Fruit fly (Drosophila melanogaster) whole organism, embryonic: ENCODE data around the gene CG13074.
A peak's percentile ranks its signal among the peaks of the same experiment; 100 is the strongest.

ENCODE experiments used
- ATbp ChIP-seq: fragments of 200-800 bp; sonication (Bioruptor generic); optimal IDR thresholded peaks from 2 replicates; lab custom pipeline; 2017; ENCODE audit warnings: missing biosample characterization, mild to moderate bottlenecking, missing genetic modification characterization, missing genetic modification reagents
- CG10565 ChIP-seq: fragments of 200-800 bp; sonication (Bioruptor generic); optimal IDR thresholded peaks from 3 replicates; lab custom pipeline; 2016; ENCODE audit warnings: missing biosample characterization, mild to moderate bottlenecking, missing genetic modification characterization
- CG10959 ChIP-seq: fragments of 200-800 bp; sonication (Bioruptor generic); IDR thresholded peaks from 2 replicates; pipeline ENCODE4 v1.3.6; 2022; ENCODE audit warnings: missing biosample characterization, missing genetic modification characterization
- CG14710 ChIP-seq: fragments of 200-800 bp; sonication (Bioruptor generic); optimal IDR thresholded peaks from 3 replicates; lab custom pipeline; 2019; ENCODE audit warnings: missing biosample characterization, mild to moderate bottlenecking, missing genetic modification characterization, moderate library complexity
- CG15696 ChIP-seq: fragments of 200-800 bp; sonication (Bioruptor generic); optimal IDR thresholded peaks from 2 replicates; lab custom pipeline; 2019; ENCODE audit warnings: missing biosample characterization, mild to moderate bottlenecking, missing genetic modification characterization, moderate library complexity
- CG1603 ChIP-seq: fragments of 200-800 bp; sonication (Bioruptor generic); optimal IDR thresholded peaks from 2 replicates; lab custom pipeline; 2019; ENCODE audit warnings: missing biosample characterization, mild to moderate bottlenecking, missing genetic modification characterization, moderate library complexity
- CG16863 ChIP-seq: fragments of 200-800 bp; sonication (Bioruptor generic); optimal IDR thresholded peaks from 3 replicates; lab custom pipeline; 2016; ENCODE audit warnings: missing biosample characterization, missing genetic modification characterization
- CG17359 ChIP-seq: fragments of 200-800 bp; sonication (Bioruptor generic); optimal IDR thresholded peaks from 3 replicates; lab custom pipeline; 2018; ENCODE audit warnings: missing biosample characterization, mild to moderate bottlenecking, missing genetic modification characterization, moderate library complexity
- CG18262 ChIP-seq: fragments of 200-800 bp; optimal IDR thresholded peaks from 3 replicates; lab custom pipeline; 2019; ENCODE audit warnings: missing biosample characterization, mild to moderate bottlenecking, missing genetic modification characterization, moderate library complexity
- CG18476 ChIP-seq: fragments of 200-800 bp; sonication (Bioruptor generic); optimal IDR thresholded peaks from 2 replicates; lab custom pipeline; 2016; ENCODE audit warnings: missing biosample characterization, mild to moderate bottlenecking, missing genetic modification characterization
- CG2678 ChIP-seq: fragments of 200-800 bp; sonication (Bioruptor generic); optimal IDR thresholded peaks from 3 replicates; lab custom pipeline; 2019; ENCODE audit warnings: missing biosample characterization, mild to moderate bottlenecking, missing genetic modification characterization, moderate library complexity
- CG2875 ChIP-seq: fragments of 200-800 bp; sonication (Bioruptor generic); optimal IDR thresholded peaks from 2 replicates; lab custom pipeline; 2017; ENCODE audit warnings: missing biosample characterization, mild to moderate bottlenecking, missing genetic modification characterization, missing genetic modification reagents
- CG31441 ChIP-seq: fragments of 200-800 bp; sonication (Bioruptor generic); IDR thresholded peaks from 2 replicates; pipeline ENCODE4 v1.3.6; 2022; ENCODE audit warnings: missing biosample characterization, missing genetic modification characterization
- CG33557 ChIP-seq: fragments of 200-800 bp; sonication (Bioruptor generic); optimal IDR thresholded peaks from 2 replicates; lab custom pipeline; 2019; ENCODE audit warnings: missing biosample characterization, mild to moderate bottlenecking, missing genetic modification characterization, moderate library complexity
- CG34422 ChIP-seq: fragments of 200-800 bp; sonication (Bioruptor generic); IDR thresholded peaks from 3 replicates; pipeline ENCODE4 v1.3.6; 2022; ENCODE audit warnings: missing biosample characterization, missing genetic modification characterization
- CG4424 ChIP-seq: fragments of 200-800 bp; sonication (Bioruptor generic); optimal IDR thresholded peaks from 3 replicates; lab custom pipeline; 2016; ENCODE audit warnings: missing biosample characterization, missing genetic modification characterization
- CG6254 ChIP-seq: fragments of 200-800 bp; sonication (Bioruptor generic); optimal IDR thresholded peaks from 3 replicates; lab custom pipeline; 2017; ENCODE audit warnings: mild to moderate bottlenecking, missing biosample characterization, missing genetic modification reagents, missing genetic modification characterization
- CG6813 ChIP-seq: fragments of 200-800 bp; sonication (Bioruptor generic); optimal IDR thresholded peaks from 2 replicates; lab custom pipeline; 2017; ENCODE audit warnings: missing biosample characterization, missing genetic modification characterization, mild to moderate bottlenecking, moderate library complexity, missing genetic modification reagents
- CG7745 ChIP-seq: fragments of 200-800 bp; sonication (Bioruptor generic); optimal IDR thresholded peaks from 2 replicates; lab custom pipeline; 2018; ENCODE audit warnings: missing biosample characterization, mild to moderate bottlenecking, missing genetic modification characterization, moderate library complexity
- CG7987 ChIP-seq: fragments of 200-800 bp; sonication (Bioruptor generic); optimal IDR thresholded peaks from 2 replicates; lab custom pipeline; 2018; ENCODE audit warnings: missing biosample characterization, mild to moderate bottlenecking, missing genetic modification characterization, moderate library complexity
- CG9727 ChIP-seq: fragments of 200-800 bp; sonication (Bioruptor generic); optimal IDR thresholded peaks from 3 replicates; lab custom pipeline; 2017; ENCODE audit warnings: missing biosample characterization, mild to moderate bottlenecking, missing genetic modification characterization
- D19A ChIP-seq: fragments of 200-800 bp; optimal IDR thresholded peaks from 3 replicates; lab custom pipeline; 2019; ENCODE audit warnings: missing biosample characterization, mild to moderate bottlenecking, missing genetic modification characterization, moderate library complexity
- Eip74EF ChIP-seq, 2 experiments: fragments of 200-800 bp in 1 of 2; fragments of >200 bp in 1 of 2; sonication (Bioruptor generic) in 1 of 2; optimal IDR thresholded peaks; 2 replicates each; lab custom pipeline; 2017 to 2019; ENCODE audit warnings: missing biosample characterization in 2 of 2, missing genetic modification characterization in 2 of 2, mild to moderate bottlenecking in 1 of 2, moderate library complexity in 1 of 2
- Hr39 ChIP-seq: fragments of >200 bp; optimal IDR thresholded peaks from 2 replicates; lab custom pipeline; 2017
- Hr78 ChIP-seq, 2 experiments: fragments of 200-800 bp in 1 of 2; fragments of >200 bp in 1 of 2; sonication (Bioruptor generic) in 1 of 2; optimal IDR thresholded peaks; 2 replicates each; lab custom pipeline; 2017 to 2019; ENCODE audit warnings: missing biosample characterization in 2 of 2, missing genetic modification characterization in 2 of 2, mild to moderate bottlenecking in 1 of 2, moderate library complexity in 1 of 2
- MTF-1 ChIP-seq: fragments of 200-800 bp; sonication (Bioruptor generic); optimal IDR thresholded peaks from 2 replicates; lab custom pipeline; 2018; ENCODE audit warnings: missing biosample characterization, mild to moderate bottlenecking, missing genetic modification characterization, borderline replicate concordance
- PHDP ChIP-seq: fragments of 200-800 bp; sonication (Bioruptor generic); optimal IDR thresholded peaks from 3 replicates; lab custom pipeline; 2018; ENCODE audit warnings: missing biosample characterization, mild to moderate bottlenecking, missing genetic modification characterization, moderate library complexity
- Rx ChIP-seq: fragments of 200-800 bp; sonication (Bioruptor generic); IDR thresholded peaks from 2 replicates; pipeline ENCODE4 v1.3.6; 2022; ENCODE audit warnings: missing biosample characterization, missing genetic modification characterization
- Sry-β ChIP-seq: fragments of 200-800 bp; sonication (Bioruptor generic); optimal IDR thresholded peaks from 2 replicates; lab custom pipeline; 2018; ENCODE audit warnings: missing biosample characterization, mild to moderate bottlenecking, missing genetic modification characterization, moderate library complexity
- Ssrp ChIP-seq: fragments of 200-800 bp; sonication (Bioruptor generic); optimal IDR thresholded peaks from 2 replicates; lab custom pipeline; 2018; ENCODE audit warnings: missing biosample characterization, mild to moderate bottlenecking, missing genetic modification characterization, moderate library complexity
- Vsx1 ChIP-seq: fragments of 200-800 bp; sonication (Bioruptor generic); optimal IDR thresholded peaks from 2 replicates; lab custom pipeline; 2017; ENCODE audit warnings: missing biosample characterization, mild to moderate bottlenecking, missing genetic modification characterization, missing genetic modification reagents
- cas ChIP-seq: fragments of 200-800 bp; sonication (Bioruptor generic); IDR thresholded peaks from 2 replicates; pipeline ENCODE4 v1.3.6; 2022; ENCODE audit warnings: missing biosample characterization, missing genetic modification characterization
- cwo ChIP-seq: fragments of 200-800 bp; sonication (Bioruptor generic); optimal IDR thresholded peaks from 3 replicates; lab custom pipeline; 2017; ENCODE audit warnings: missing biosample characterization, missing genetic modification characterization, mild to moderate bottlenecking, moderate library complexity, missing genetic modification reagents
- dmrt11E ChIP-seq: fragments of 200-800 bp; sonication (Bioruptor generic); optimal IDR thresholded peaks from 3 replicates; lab custom pipeline; 2018; ENCODE audit warnings: missing biosample characterization, mild to moderate bottlenecking, missing genetic modification characterization, moderate library complexity
- fd64A ChIP-seq: fragments of 200-800 bp; sonication (Bioruptor generic); optimal IDR thresholded peaks from 3 replicates; lab custom pipeline; 2018; ENCODE audit warnings: missing biosample characterization, mild to moderate bottlenecking, missing genetic modification characterization
- insv ChIP-seq, 2 experiments: fragments of 200-800 bp; sonication (Bioruptor generic); optimal IDR thresholded peaks; 3 replicates each; lab custom pipeline; 2016 to 2018; ENCODE audit warnings: missing biosample characterization in 2 of 2, missing genetic modification characterization in 2 of 2
- jigr1 ChIP-seq: fragments of 200-800 bp; sonication (Bioruptor generic); IDR thresholded peaks from 3 replicates; pipeline ENCODE4 v1.3.6; 2022; ENCODE audit warnings: missing biosample characterization, missing genetic modification characterization
- lab ChIP-seq: fragments of 200-800 bp; sonication (Bioruptor generic); optimal IDR thresholded peaks from 3 replicates; lab custom pipeline; 2017; ENCODE audit warnings: missing biosample characterization, missing genetic modification characterization, mild to moderate bottlenecking, moderate library complexity, missing genetic modification reagents
- lola ChIP-seq, 3 experiments: fragments of >200 bp in 2 of 3; fragments of 200-800 bp in 1 of 3; sonication (Bioruptor generic) in 1 of 3; optimal IDR thresholded peaks; 2 replicates each; lab custom pipeline; 2017 to 2019; ENCODE audit warnings: missing biosample characterization in 3 of 3, missing genetic modification characterization in 3 of 3, mild to moderate bottlenecking in 1 of 3, moderate library complexity in 1 of 3
- nau ChIP-seq: fragments of 200-800 bp; sonication (Bioruptor generic); optimal IDR thresholded peaks from 3 replicates; lab custom pipeline; 2017; ENCODE audit warnings: missing biosample characterization, mild to moderate bottlenecking, missing genetic modification characterization, missing genetic modification reagents
- nom ChIP-seq: fragments of 200-800 bp; sonication (Bioruptor generic); optimal IDR thresholded peaks from 2 replicates; lab custom pipeline; 2017; ENCODE audit warnings: missing biosample characterization, missing genetic modification characterization, mild to moderate bottlenecking, moderate library complexity, missing genetic modification reagents
- rib ChIP-seq: fragments of 200-800 bp; sonication (Bioruptor generic); IDR thresholded peaks from 2 replicates; pipeline ENCODE4 v1.3.6; 2022; ENCODE audit warnings: missing biosample characterization, missing genetic modification characterization
- sc ChIP-seq, 3 experiments: fragments of >200 bp in 2 of 3; fragments of 200-800 bp in 1 of 3; sonication (Bioruptor generic) in 1 of 3; optimal IDR thresholded peaks; 2 replicates in 2 of 3; 3 replicates in 1 of 3; lab custom pipeline; 2017; ENCODE audit warnings: mild to moderate bottlenecking in 1 of 3, missing biosample characterization in 1 of 3, missing genetic modification characterization in 1 of 3, missing genetic modification reagents in 1 of 3
- sd ChIP-seq: fragments of 200-800 bp; sonication (Bioruptor generic); optimal IDR thresholded peaks from 3 replicates; lab custom pipeline; 2018; ENCODE audit warnings: missing biosample characterization, mild to moderate bottlenecking, missing genetic modification characterization, moderate library complexity
- trem ChIP-seq: fragments of 200-800 bp; optimal IDR thresholded peaks from 3 replicates; lab custom pipeline; 2019; ENCODE audit warnings: missing biosample characterization, mild to moderate bottlenecking, missing genetic modification characterization, moderate library complexity
- trh ChIP-seq: fragments of 200-800 bp; sonication (Bioruptor generic); optimal IDR thresholded peaks from 2 replicates; lab custom pipeline; 2016; ENCODE audit warnings: missing biosample characterization, missing genetic modification characterization

CG13074 gene

dm6 chr3L:16056101-16056891 is 41.0 kb downstream of the CG13074 start (continued):
- TF ChIP-seq CG34422 (GFP tag; lab: Robert Waterston, UW) (no peak), D19A (peak; percentile 8), cas (GFP tag; lab: Robert Waterston, UW) (no peak), CG31441 (GFP tag; lab: Robert Waterston, UW) (peak; percentile 26; the same call in 1 of the 2 replicates), CG2875 (GFP tag; lab: Kevin White, UChicago) (peak; percentile 49), lab (GFP tag; lab: Kevin White, UChicago) (peak; percentile 9), CG33557 (GFP tag; lab: Kevin White, UChicago) (peak; percentile 40), CG2678 (peak; percentile 32), PHDP (tag; lab: Kevin White, UChicago) (peak; percentile 25), CG1603 (tag; lab: Kevin White, UChicago) (peak; percentile 40), CG10959 (0 out of 2 replicates have a peak, but pooled peaks have one; percentile 11), CG18476 (GFP tag; lab: Kevin White, UChicago) (peak; percentile 11), jigr1 (GFP tag; lab: Robert Waterston, UW) (no peak), trh (GFP tag; lab: Kevin White, UChicago) (no peak), nom (peak; percentile 39), CG14710 (peak; percentile 54), Rx (GFP tag; lab: Robert Waterston, UW) (no peak), CG7987 (GFP tag; lab: Kevin White, UChicago) (peak; percentile 10), nau (peak; percentile 22), Ssrp (no peak), CG15696 (tag; lab: Kevin White, UChicago) (peak; percentile 71), Hr78 (GFP tag; optimal IDR thresholded peaks at IDR 0.05; lab: Kevin White, UChicago) (peak in 1 of 2 experiments; percentile 71), MTF-1 (GFP tag; lab: Kevin White, UChicago) (peak; percentile 7), dmrt11E (tag; lab: Kevin White, UChicago) (peak; percentile 57), Vsx1 (peak; percentile 20), Hr39 (no peak), CG6254 (GFP tag; lab: Kevin White, UChicago) (peak; percentile 0), CG6813 (GFP tag; lab: Kevin White, UChicago) (peak; percentile 61), CG7745 (tag; lab: Kevin White, UChicago) (peak; percentile 46), CG9727 (GFP tag; lab: Kevin White, UChicago) (peak; percentile 52), CG18262 (peak; percentile 43), CG4424 (GFP tag; lab: Kevin White, UChicago) (peak; percentile 11), lola (GFP tag; optimal IDR thresholded peaks at IDR 0.05; lab: Kevin White, UChicago) (peak in 1 of 3 experiments; percentile 24), CG16863 (GFP tag; lab: Kevin White, UChicago) (no peak), ATbp (GFP tag; lab: Kevin White, UChicago) (peak; percentile 37), cwo (GFP tag; lab: Kevin White, UChicago) (no peak), fd64A (peak; percentile 56), trem (tag; lab: Kevin White, UChicago) (peak; percentile 9), CG10565 (GFP tag; lab: Kevin White, UChicago) (no peak), sc (optimal IDR thresholded peaks at IDR 0.05; lab: Kevin White, UChicago) (no peak), sc (GFP tag; optimal IDR thresholded peaks at IDR 0.05; lab: Kevin White, UChicago) (peak; percentile 53), rib (no peak), CG17359 (tag; lab: Kevin White, UChicago) (peak; percentile 5), sd (tag; lab: Kevin White, UChicago) (peak; percentile 22), Eip74EF (GFP tag; optimal IDR thresholded peaks at IDR 0.05; lab: Kevin White, UChicago) (no peak), insv (GFP tag; optimal IDR thresholded peaks at IDR 0.05; lab: Kevin White, UChicago) (no peak), Sry-β (peak; percentile 16)
